Worm (Caenorhabditis elegans): Measurements from ENCODE around the gene srx-117.

- no peak for TF ChIP-seq cnd-1 (tag; optimal IDR thresholded peaks at IDR 0.05)
- TF ChIP-seq unc-62 (GFP tag; optimal IDR thresholded peaks at IDR 0.05), result no peak
- TF ChIP-seq ces-1 (GFP tag; optimal IDR thresholded peaks at IDR 0.05), result no peak
Measured at ce11 chrV:5630792-5631191, 13.5 kb upstream of the srx-117 start, which contains the start of gene acy-4.

Data from whole organism, mixed stage, embryonic.